Worm (Caenorhabditis elegans): ENCODE data around the gene gcy-19.

Gene gcy-19

DNA sequence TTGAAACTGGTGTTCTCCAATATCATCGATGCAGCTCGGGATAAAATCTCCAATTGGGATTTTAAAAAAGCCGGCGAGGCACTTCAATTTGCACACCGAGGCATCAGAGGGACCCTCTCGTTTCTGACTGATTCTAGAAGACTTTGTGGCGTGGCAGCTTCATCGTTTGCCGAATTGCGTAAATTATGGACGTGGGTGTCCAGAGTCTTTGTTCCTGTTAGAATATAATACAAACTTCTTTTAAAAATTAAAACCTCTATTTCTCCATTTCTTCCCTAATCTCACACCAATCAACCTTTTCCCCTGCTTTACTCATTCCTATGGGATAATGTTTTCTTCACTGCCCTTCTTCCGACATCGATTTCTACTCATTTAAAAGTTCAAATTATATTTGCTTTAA, 48.8 kb downstream of the gcy-19 start, which contains the start of gene ZC239.5:
Gene ZC239.5, plus strand, starts transcription at position 301 of the 400 bp plus-strand sequence.
- no peak for TF ChIP-seq ceh-14 (tag; optimal IDR thresholded peaks at IDR 0.05)
- no peak for TF ChIP-seq eyg-1 (tag; optimal IDR thresholded peaks at IDR 0.05)
- no peak for TF ChIP-seq ceh-30 (tag; optimal IDR thresholded peaks at IDR 0.05)
- TF ChIP-seq zip-5 (tag; optimal IDR thresholded peaks at IDR 0.05) = no peak
- no peak for TF ChIP-seq ceh-34 (tag; optimal IDR thresholded peaks at IDR 0.05)
- TF ChIP-seq pax-1 (tag; optimal IDR thresholded peaks at IDR 0.05) = no peak
- no peak for TF ChIP-seq unc-86 (tag; optimal IDR thresholded peaks at IDR 0.05)
- TF ChIP-seq elt-4 (tag; optimal IDR thresholded peaks at IDR 0.05) = no peak
- TF ChIP-seq dmd-4 (tag; optimal IDR thresholded peaks at IDR 0.05; ENCODE audit: borderline replicate concordance) = no peak
- TF ChIP-seq ceh-18 (tag; optimal IDR thresholded peaks at IDR 0.05) = no peak
- no peak for TF ChIP-seq dve-1 (tag; optimal IDR thresholded peaks at IDR 0.05)
- no peak for TF ChIP-seq rnt-1 (tag; optimal IDR thresholded peaks at IDR 0.05)
- TF ChIP-seq che-1 (tag; optimal IDR thresholded peaks at IDR 0.05) = no peak
- TF ChIP-seq odd-2 (tag; optimal IDR thresholded peaks at IDR 0.05) = no peak
- no peak for TF ChIP-seq pha-2 (tag; optimal IDR thresholded peaks at IDR 0.05)
- no peak for TF ChIP-seq fax-1 (tag; optimal IDR thresholded peaks at IDR 0.05)
- no peak for TF ChIP-seq tbx-2 (tag; optimal IDR thresholded peaks at IDR 0.05)
- TF ChIP-seq ceh-22 (tag; optimal IDR thresholded peaks at IDR 0.05) = no peak
- no peak for TF ChIP-seq gmeb-2 (tag; optimal IDR thresholded peaks at IDR 0.05)

DNA sequence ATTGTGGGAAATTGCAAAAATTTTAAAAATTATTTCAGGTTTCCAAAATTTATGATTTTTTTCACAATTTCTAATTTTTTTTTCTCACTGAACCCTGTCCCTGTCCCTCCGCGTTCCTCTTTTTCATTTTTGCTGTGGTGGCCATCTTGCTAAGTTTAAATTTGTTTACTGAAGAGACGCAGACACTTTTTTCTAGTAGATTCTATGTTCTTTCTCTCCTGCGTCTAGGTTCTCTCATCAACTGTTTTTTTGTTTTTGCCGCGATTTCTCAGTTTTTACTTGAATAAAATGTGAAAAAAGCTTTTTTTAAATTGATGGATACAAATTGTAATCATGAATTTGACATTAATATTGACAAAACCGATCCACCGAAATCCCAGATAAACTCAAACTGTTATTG, 49.9 kb downstream of the gcy-19 start, which contains the start of gene ZC239.6:
Gene ZC239.6, plus strand, starts transcription at position 381 of the 400 bp plus-strand sequence.
- TF ChIP-seq madf-2 (tag; optimal IDR thresholded peaks at IDR 0.05) = no peak
- TF ChIP-seq T23F11.4 (GFP tag; optimal IDR thresholded peaks at IDR 0.05) = no peak
- TF ChIP-seq unc-42 (tag; optimal IDR thresholded peaks at IDR 0.05) = no peak

DNA sequence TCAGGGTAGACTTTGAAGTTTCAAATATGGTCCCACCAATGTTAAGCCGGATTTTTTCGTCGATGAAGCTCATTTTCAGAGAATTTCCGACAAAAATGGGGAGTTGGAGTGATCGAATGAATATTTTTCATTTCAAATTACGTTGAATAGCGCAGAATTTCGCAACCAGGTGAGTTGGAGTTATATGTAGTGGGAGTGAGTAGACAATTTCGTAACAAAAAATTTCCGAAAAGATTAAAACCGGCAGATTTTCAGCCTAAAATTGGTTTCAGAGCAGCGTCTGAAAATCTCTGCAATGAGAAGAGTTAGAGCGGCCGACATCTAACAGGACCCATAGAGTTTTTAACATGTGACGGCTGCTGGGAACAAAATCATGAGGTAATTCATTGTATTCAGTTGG, 50.5 kb downstream of the gcy-19 start, which contains the start of gene sdz-35:
Gene sdz-35, minus strand, starts transcription at position 101 of the 400 bp plus-strand sequence.
- TF ChIP-seq ceh-2 (tag; optimal IDR thresholded peaks at IDR 0.05) (no peak), mec-3 (tag; optimal IDR thresholded peaks at IDR 0.05; ENCODE audit: borderline replicate concordance) (no peak), hlh-30 (tag; optimal IDR thresholded peaks at IDR 0.05; ENCODE audit: insufficient read depth) (no peak), nhr-11 (tag; optimal IDR thresholded peaks at IDR 0.05) (no peak), ama-1 (optimal IDR thresholded peaks at IDR 0.05) (no peak), gmeb-2 (tag; optimal IDR thresholded peaks at IDR 0.05) (no peak), elt-4 (tag; optimal IDR thresholded peaks at IDR 0.05) (no peak), ceh-6 (GFP tag; optimal IDR thresholded peaks at IDR 0.05) (no peak), ceh-19 (GFP tag; optimal IDR thresholded peaks at IDR 0.05) (no peak), nhr-232 (tag; optimal IDR thresholded peaks at IDR 0.05) (no peak), ceh-18 (tag; optimal IDR thresholded peaks at IDR 0.05) (no peak), dve-1 (tag; optimal IDR thresholded peaks at IDR 0.05) (no peak), ets-4 (tag; optimal IDR thresholded peaks at IDR 0.05) (no peak), che-1 (tag; optimal IDR thresholded peaks at IDR 0.05) (no peak), sdc-2 (tag; optimal IDR thresholded peaks at IDR 0.05) (no peak), pat-9 (tag; optimal IDR thresholded peaks at IDR 0.05) (no peak)

DNA sequence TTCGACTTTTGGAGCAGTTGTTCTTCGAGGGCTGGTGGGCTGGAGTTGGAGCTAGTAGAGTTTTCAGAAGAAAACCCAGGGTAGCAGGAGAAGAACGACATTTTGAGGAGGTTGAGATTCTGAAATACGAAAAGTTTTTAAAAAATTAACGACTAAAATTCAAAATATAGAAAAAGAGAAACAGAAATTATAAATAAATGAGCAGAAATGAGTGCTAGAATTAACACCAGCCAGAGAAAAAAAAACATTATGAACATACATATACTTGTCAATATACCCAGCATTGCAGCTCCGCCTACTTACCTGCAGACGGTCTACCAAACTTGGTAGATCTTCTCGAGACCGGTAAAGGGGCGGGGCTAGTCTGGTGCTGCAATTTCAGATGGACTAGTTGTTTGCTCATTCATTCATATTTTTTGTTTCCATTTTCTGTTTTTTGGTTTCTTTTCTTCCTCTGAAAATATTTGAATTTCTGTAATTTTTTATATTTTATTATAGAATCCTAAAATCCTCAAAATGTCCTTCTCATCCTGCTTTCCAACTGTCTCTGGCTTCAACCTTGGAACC, 52.6 kb downstream of the gcy-19 start, which contains the start of the genes ZC239.20 and ZC239.21:
Gene ZC239.20, minus strand, starts transcription at position 101 of the 567 bp plus-strand sequence.
Gene ZC239.21, plus strand, starts transcription at position 517 of the 567 bp plus-strand sequence.
- TF ChIP-seq nfya-1 (tag; optimal IDR thresholded peaks at IDR 0.05) (no peak), unc-86 (tag; optimal IDR thresholded peaks at IDR 0.05) (no peak), F13H6.1 (tag; optimal IDR thresholded peaks at IDR 0.05) (no peak), nhr-11 (tag; optimal IDR thresholded peaks at IDR 0.05) (no peak), odd-2 (tag; optimal IDR thresholded peaks at IDR 0.05) (no peak), pat-9 (tag; optimal IDR thresholded peaks at IDR 0.05) (no peak), Y22D7AL.16 (tag; optimal IDR thresholded peaks at IDR 0.05) (no peak), hlh-6 (tag; optimal IDR thresholded peaks at IDR 0.05) (no peak), zip-5 (tag; optimal IDR thresholded peaks at IDR 0.05) (no peak), K02D7.2 (tag; optimal IDR thresholded peaks at IDR 0.05) (no peak), che-1 (tag; optimal IDR thresholded peaks at IDR 0.05) (no peak), lin-11 (tag; optimal IDR thresholded peaks at IDR 0.05) (no peak), eyg-1 (tag; optimal IDR thresholded peaks at IDR 0.05) (no peak), ceh-14 (tag; optimal IDR thresholded peaks at IDR 0.05) (no peak)

Data from whole organism, late embryonic.